Fruit fly (Drosophila melanogaster): ENCODE results near the gene CG13287.

CG13287 gene

dm6 chr3L:5856919-5857318 is 25.2 kb upstream of the CG13287 start (continued):
- TF ChIP-seq jing (GFP tag; optimal IDR thresholded peaks at IDR 0.05): peak; percentile 7
- TF ChIP-seq Trl (optimal IDR thresholded peaks at IDR 0.05): no peak
- peak; percentile 43 for TF ChIP-seq Trl (GFP tag; optimal IDR thresholded peaks at IDR 0.05)
- no peak for TF ChIP-seq pzg (GFP tag; optimal IDR thresholded peaks at IDR 0.05)
- TF ChIP-seq CG6689 (GFP tag; IDR thresholded peaks at IDR 0.05): peak; percentile 44; the same call in 1 of the 2 replicates
- peak; percentile 38 for TF ChIP-seq CG16863 (GFP tag; optimal IDR thresholded peaks at IDR 0.05)
- TF ChIP-seq Sry-δ (GFP tag; optimal IDR thresholded peaks at IDR 0.05): no peak
- TF ChIP-seq H15 (GFP tag; IDR thresholded peaks at IDR 0.05): no peak
- no peak for TF ChIP-seq lilli (GFP tag; optimal IDR thresholded peaks at IDR 0.05)
- TF ChIP-seq z (GFP tag; IDR thresholded peaks at IDR 0.05): no peak
- TF ChIP-seq trem (tag; optimal IDR thresholded peaks at IDR 0.05): peak; percentile 62
- peak; percentile 39 for TF ChIP-seq shn (GFP tag; optimal IDR thresholded peaks at IDR 0.05)
- peak; percentile 87 for TF ChIP-seq CG15479 (GFP tag; optimal IDR thresholded peaks at IDR 0.05)
- TF ChIP-seq CG7271 (tag; optimal IDR thresholded peaks at IDR 0.05): peak; percentile 64
- TF ChIP-seq Hr78 (GFP tag; optimal IDR thresholded peaks at IDR 0.05): no peak
- no peak for TF ChIP-seq CG11085 (GFP tag; IDR thresholded peaks at IDR 0.05)
- TF ChIP-seq sens (GFP tag): peak; percentile 90
- no peak for TF ChIP-seq sna (GFP tag; IDR thresholded peaks at IDR 0.05; ENCODE audit: partially characterized antibody)
- TF ChIP-seq Mad (GFP tag; optimal IDR thresholded peaks at IDR 0.05): peak; percentile 5
- TF ChIP-seq Rfx (GFP tag; IDR thresholded peaks at IDR 0.05): no peak
- TF ChIP-seq Aef1 (GFP tag; IDR thresholded peaks at IDR 0.05): no peak
- TF ChIP-seq CG8359 (GFP tag; optimal IDR thresholded peaks at IDR 0.05; ENCODE audit: borderline replicate concordance): peak; percentile 34
- TF ChIP-seq row (GFP tag; IDR thresholded peaks at IDR 0.05): peak; percentile 58; the same call in 2 of the 3 replicates
- peak; percentile 40 for TF ChIP-seq CG2202 (tag; optimal IDR thresholded peaks at IDR 0.05)
- TF ChIP-seq gcm (GFP tag; optimal IDR thresholded peaks at IDR 0.05): peak; percentile 25
- TF ChIP-seq HLHmδ (GFP tag; optimal IDR thresholded peaks at IDR 0.05): no peak
- TF ChIP-seq CG10979 (tag; optimal IDR thresholded peaks at IDR 0.05): peak; percentile 82
- peak; percentile 55 for TF ChIP-seq Med (GFP tag)
- TF ChIP-seq CG30431 (GFP tag; optimal IDR thresholded peaks at IDR 0.05): peak; percentile 63
- TF ChIP-seq CG10431 (GFP tag; optimal IDR thresholded peaks at IDR 0.05): no peak
- TF ChIP-seq pum (GFP tag; optimal IDR thresholded peaks at IDR 0.05): peak; percentile 28
- peak; percentile 81 for TF ChIP-seq CG8765 (GFP tag; IDR thresholded peaks at IDR 0.05)
- no peak for TF ChIP-seq CG14441 (GFP tag; IDR thresholded peaks at IDR 0.05)
- TF ChIP-seq CG2712 (tag; optimal IDR thresholded peaks at IDR 0.05): peak; percentile 80
- no peak for TF ChIP-seq CG15601 (tag; optimal IDR thresholded peaks at IDR 0.05)
- TF ChIP-seq CG1603 (tag; optimal IDR thresholded peaks at IDR 0.05): peak; percentile 76
- peak; percentile 16; the same call in 1 of the 3 replicates for TF ChIP-seq croc (GFP tag; conservative IDR thresholded peaks at IDR 0.05)
- TF ChIP-seq Sry-β (GFP tag; optimal IDR thresholded peaks at IDR 0.05): no peak
- TF ChIP-seq CG12155 (GFP tag; optimal IDR thresholded peaks at IDR 0.05): peak; percentile 32
- peak; percentile 96 for TF ChIP-seq zf30C (GFP tag; optimal IDR thresholded peaks at IDR 0.05)
- TF ChIP-seq Camta (GFP tag; optimal IDR thresholded peaks at IDR 0.05): peak; percentile 19
- no peak for TF ChIP-seq gro (GFP tag; optimal IDR thresholded peaks at IDR 0.05)
- no peak for TF ChIP-seq bbx (GFP tag; IDR thresholded peaks at IDR 0.05; ENCODE audit: partially characterized antibody)
- TF ChIP-seq CG14860 (GFP tag; IDR thresholded peaks at IDR 0.05; ENCODE audit: partially characterized antibody): no peak
- TF ChIP-seq CoRest (tag; optimal IDR thresholded peaks at IDR 0.05): peak; percentile 19
- peak; percentile 31 for TF ChIP-seq Ssrp (tag; optimal IDR thresholded peaks at IDR 0.05)
- TF ChIP-seq gsb-n (tag; optimal IDR thresholded peaks at IDR 0.05): peak; percentile 37
- peak; percentile 36 for TF ChIP-seq CG10209 (GFP tag; optimal IDR thresholded peaks at IDR 0.05)
- peak; percentile 6 for TF ChIP-seq NC2α (GFP tag; optimal IDR thresholded peaks at IDR 0.05)
- no peak for TF ChIP-seq CG2199 (GFP tag; IDR thresholded peaks at IDR 0.05)
- peak; percentile 50; the same call in 1 of the 2 replicates for TF ChIP-seq CG31441 (GFP tag; IDR thresholded peaks at IDR 0.05)

Measured in whole organism, embryonic.